Worm (Caenorhabditis elegans) whole organism, L4/young adult: ENCODE data around the gene acr-15.

Experiments used
- W03F9.2 ChIP-seq: fragments of 150-350 bp; optimal IDR thresholded peaks from 2 replicates; lab custom pipeline; 2014; ENCODE audit warnings: missing biosample characterization, missing genetic modification characterization
- dao-5 ChIP-seq: sonication (generic microtip); optimal IDR thresholded peaks from 2 replicates; lab custom pipeline; 2016; ENCODE audit warnings: missing genotype, missing genetic modification characterization, moderate library complexity, missing compliant biosample characterization
- him-1 ChIP-seq: sonication (generic microtip); optimal IDR thresholded peaks from 2 replicates; lab custom pipeline; 2016; ENCODE audit warnings: missing genotype, missing genetic modification reagents, missing genetic modification characterization, missing compliant biosample characterization

DNA sequence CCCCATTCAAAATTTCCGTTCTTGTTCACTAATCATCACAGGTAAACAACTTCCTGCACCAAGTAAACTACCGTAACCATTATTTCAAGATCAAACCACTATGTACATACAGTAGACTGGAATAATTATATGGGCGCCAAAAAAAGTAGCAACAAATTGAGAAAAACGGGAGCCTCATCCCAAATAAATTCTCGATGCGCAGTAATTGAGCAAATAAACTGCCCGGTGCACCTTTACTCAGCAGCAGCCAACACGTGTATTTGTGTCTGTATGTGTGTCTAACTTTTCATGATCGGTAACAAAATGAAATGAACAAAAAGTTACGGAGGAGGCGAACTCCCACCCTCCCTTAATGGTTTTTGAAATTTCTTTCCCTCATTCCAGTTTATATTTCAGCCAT lies 23.3 kb upstream of the acr-15 start, which contains the start of gene otpl-5:
- no peak for TF ChIP-seq him-1 (tag; lab: Kevin White, UChicago)
- no peak for TF ChIP-seq dao-5 (tag; lab: Kevin White, UChicago)
- no peak for TF ChIP-seq W03F9.2
